Fruit fly (Drosophila melanogaster): ENCODE measurements around the gene CG6418.

CG6418 gene

DNA sequence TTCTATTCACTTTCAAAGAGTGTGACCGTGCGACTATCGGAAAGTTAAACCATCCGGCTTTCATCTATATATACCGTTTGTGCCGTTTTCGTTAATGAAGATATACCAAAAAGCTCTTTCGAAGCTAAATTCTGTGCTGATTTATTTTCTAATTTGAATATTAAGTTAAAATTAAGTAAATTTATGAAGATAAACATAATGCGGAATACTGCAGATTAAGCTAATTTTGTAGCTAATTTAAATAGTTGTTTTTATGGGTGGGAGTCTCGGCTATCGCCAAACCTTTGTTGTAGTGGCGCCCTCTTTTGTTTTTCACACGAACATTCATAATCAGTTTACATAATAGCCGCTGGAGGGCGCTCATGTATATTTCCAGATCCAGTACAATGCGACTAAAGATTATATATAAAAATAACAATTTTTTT is 20.3 kb upstream of the CG6418 start, which contains the start of gene Aps (continued):
- TF ChIP-seq nerfin-1 (tag; optimal IDR thresholded peaks at IDR 0.05) = no peak
- peak; percentile 74 for TF ChIP-seq vvl (GFP tag; IDR thresholded peaks at IDR 0.05)
- TF ChIP-seq gsb (GFP tag; IDR thresholded peaks at IDR 0.05) = 0 out of 2 replicates have a peak, but pooled peaks have one; percentile 19
- no peak for TF ChIP-seq CG10543 (GFP tag; optimal IDR thresholded peaks at IDR 0.05)
- TF ChIP-seq p53 (GFP tag; optimal IDR thresholded peaks at IDR 0.05) = no peak
- peak; percentile 66 for TF ChIP-seq stwl (tag; optimal IDR thresholded peaks at IDR 0.05)
- no peak for TF ChIP-seq CG6654 (GFP tag; optimal IDR thresholded peaks at IDR 0.05)
- TF ChIP-seq Blimp-1 (GFP tag; optimal IDR thresholded peaks at IDR 0.05) = peak; percentile 14
- peak; percentile 50 for TF ChIP-seq CG15514 (GFP tag; optimal IDR thresholded peaks at IDR 0.05)
- no peak for TF ChIP-seq crol (GFP tag; IDR thresholded peaks at IDR 0.05)
- no peak for TF ChIP-seq ranshi (GFP tag; IDR thresholded peaks at IDR 0.05)
- TF ChIP-seq nau (GFP tag; optimal IDR thresholded peaks at IDR 0.05) = no peak
- TF ChIP-seq CG1602 (GFP tag; optimal IDR thresholded peaks at IDR 0.05) = peak; percentile 59
- TF ChIP-seq CG12659 (GFP tag; optimal IDR thresholded peaks at IDR 0.05) = peak; percentile 82
- 0 out of 2 replicates have a peak, but pooled peaks have one; percentile 25 for TF ChIP-seq MBD-R2 (GFP tag; IDR thresholded peaks at IDR 0.05)
- TF ChIP-seq slp2 (GFP tag; optimal IDR thresholded peaks at IDR 0.05) = no peak
- TF ChIP-seq Oaz (GFP tag; IDR thresholded peaks at IDR 0.05) = no peak
- no peak for TF ChIP-seq CG5180 (GFP tag; optimal IDR thresholded peaks at IDR 0.05)
- TF ChIP-seq CG18011 (GFP tag; optimal IDR thresholded peaks at IDR 0.05) = no peak
- peak; percentile 58; the same call in 1 of the 2 replicates for TF ChIP-seq CG1024 (GFP tag; IDR thresholded peaks at IDR 0.05)
- no peak for TF ChIP-seq CG10654 (GFP tag; optimal IDR thresholded peaks at IDR 0.05)
- no peak for TF ChIP-seq HLH4C (GFP tag; IDR thresholded peaks at IDR 0.05; ENCODE audit: partially characterized antibody)
- TF ChIP-seq CkIIα-i1 (GFP tag; IDR thresholded peaks at IDR 0.05) = no peak
- peak; percentile 31; the same call in 1 of the 2 replicates for TF ChIP-seq CG7372 (GFP tag; IDR thresholded peaks at IDR 0.05)
- peak in 1 of 2 experiments; percentile 2 for TF ChIP-seq insv (GFP tag; optimal IDR thresholded peaks at IDR 0.05)
- TF ChIP-seq ro (GFP tag; IDR thresholded peaks at IDR 0.05) = no peak
- peak; percentile 17 for TF ChIP-seq sens (GFP tag)
- peak; percentile 29 for TF ChIP-seq CG2678 (tag; optimal IDR thresholded peaks at IDR 0.05)
- TF ChIP-seq ci (GFP tag; IDR thresholded peaks at IDR 0.05) = peak; percentile 77
- TF ChIP-seq CG30431 (GFP tag; optimal IDR thresholded peaks at IDR 0.05) = peak; percentile 16
- no peak for TF ChIP-seq NC2α (GFP tag; optimal IDR thresholded peaks at IDR 0.05)
- TF ChIP-seq CG1647 (GFP tag; optimal IDR thresholded peaks at IDR 0.05) = peak; percentile 19
- TF ChIP-seq Atf3 (GFP tag; optimal IDR thresholded peaks at IDR 0.05) = no peak
- no peak for TF ChIP-seq pb (GFP tag; optimal IDR thresholded peaks at IDR 0.05)
- no peak for TF ChIP-seq HmgZ (tag; optimal IDR thresholded peaks at IDR 0.05)
- no peak for TF ChIP-seq CG6813 (GFP tag; optimal IDR thresholded peaks at IDR 0.05)
- TF ChIP-seq Vsx1 (GFP tag; optimal IDR thresholded peaks at IDR 0.05) = peak; percentile 99
- peak; percentile 29 for TF ChIP-seq CG1603 (tag; optimal IDR thresholded peaks at IDR 0.05)
- TF ChIP-seq CG10267 (tag; optimal IDR thresholded peaks at IDR 0.05) = peak; percentile 50
- TF ChIP-seq CG9609 (GFP tag; optimal IDR thresholded peaks at IDR 0.05) = peak; percentile 12
- TF ChIP-seq fd64A (GFP tag; optimal IDR thresholded peaks at IDR 0.05) = no peak
- TF ChIP-seq klu (GFP tag; IDR thresholded peaks at IDR 0.05) = no peak
- peak; percentile 31 for TF ChIP-seq ems (GFP tag; optimal IDR thresholded peaks at IDR 0.05)
- TF ChIP-seq jumu (GFP tag; optimal IDR thresholded peaks at IDR 0.05) = peak; percentile 15
- TF ChIP-seq ase (GFP tag; IDR thresholded peaks at IDR 0.05) = peak; percentile 64; the same call in 2 of the 3 replicates
- TF ChIP-seq seq (GFP tag; IDR thresholded peaks at IDR 0.05) = no peak
- TF ChIP-seq CG7963 (GFP tag; IDR thresholded peaks at IDR 0.05; ENCODE audit: partially characterized antibody) = no peak
- TF ChIP-seq Myb (GFP tag; optimal IDR thresholded peaks at IDR 0.05) = peak; percentile 31
- TF ChIP-seq Deaf1 (tag; optimal IDR thresholded peaks at IDR 0.05) = no peak
- TF ChIP-seq Dbx (GFP tag; IDR thresholded peaks at IDR 0.05) = peak; percentile 60; the same call in 1 of the 3 replicates
- TF ChIP-seq CG2202 (tag; optimal IDR thresholded peaks at IDR 0.05) = no peak
